Worm (Caenorhabditis elegans) whole organism, L4/young adult: ENCODE measurements around the gene F10A3.4.

Experiments used
- W03F9.2 ChIP-seq: fragments of 150-350 bp; optimal IDR thresholded peaks from 2 replicates; lab custom pipeline; 2014; ENCODE audit warnings: missing biosample characterization, missing genetic modification characterization
- him-1 ChIP-seq: sonication (generic microtip); optimal IDR thresholded peaks from 2 replicates; lab custom pipeline; 2016; ENCODE audit warnings: missing genotype, missing genetic modification reagents, missing genetic modification characterization, missing compliant biosample characterization

DNA sequence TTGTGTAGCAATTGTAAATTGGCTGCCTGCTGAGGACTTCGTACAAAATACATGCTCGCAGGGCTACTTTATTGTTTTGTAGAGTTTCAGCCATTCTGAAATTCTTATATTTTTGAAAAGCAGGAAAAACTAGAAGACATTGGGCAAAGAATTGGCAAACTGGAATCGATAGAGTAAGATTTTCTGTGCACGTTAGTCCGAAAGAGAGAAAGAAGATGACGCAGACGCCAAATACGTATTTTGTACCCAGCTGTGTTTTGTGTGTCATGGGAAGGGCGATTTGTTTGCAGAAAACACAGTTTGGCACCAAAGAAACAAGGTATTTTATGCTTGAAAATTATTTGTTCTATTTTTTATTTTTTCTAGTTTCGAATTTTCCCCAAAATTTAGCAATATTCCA, 21.5 kb upstream of the F10A3.4 start, which contains the start of gene fbxa-143:
- TF ChIP-seq him-1 (tag; lab: Kevin White, UChicago) (no peak), W03F9.2 (tag; lab: Kevin White, UChicago) (no peak)
